Fruit fly (Drosophila melanogaster) S2 (cell line): ENCODE measurements around the gene PXo.

Source experiments
- CG8478 ChIP-seq: fragments of >200 bp; optimal IDR thresholded peaks from 2 replicates; lab custom pipeline; 2018
- CTCF ChIP-seq, 2 experiments: fragments of >200 bp; optimal IDR thresholded peaks; 2 replicates each; lab custom pipeline; 2018

- TF ChIP-seq CG8478 (lab: Kevin White, UChicago) (no peak), CTCF (optimal IDR thresholded peaks at IDR 0.05; lab: Kevin White, UChicago) (no peak)
Measured at dm6 chr3L:5884735-5885134, 36.4 kb downstream of the PXo start.
